Fruit fly (Drosophila melanogaster) whole organism, embryonic: ENCODE data around the gene Nup43.

Experiments
- Adf1 ChIP-seq: fragments of 200-800 bp; sonication (Bioruptor generic); IDR thresholded peaks from 2 replicates; pipeline ENCODE4 v1.3.6; 2022; ENCODE audit warnings: missing biosample characterization, missing genetic modification characterization
- BtbVII ChIP-seq: fragments of 200-800 bp; sonication (Bioruptor generic); optimal IDR thresholded peaks from 3 replicates; lab custom pipeline; 2017; ENCODE audit warnings: missing biosample characterization, mild to moderate bottlenecking, missing genetic modification characterization
- CG11093 ChIP-seq: fragments of 200-800 bp; sonication (Bioruptor generic); IDR thresholded peaks from 3 replicates; pipeline ENCODE4 v1.3.6; 2022; ENCODE audit warnings: missing biosample characterization, missing genetic modification characterization
- CG12104 ChIP-seq: fragments of 200-800 bp; sonication (Bioruptor generic); optimal IDR thresholded peaks from 3 replicates; lab custom pipeline; 2016; ENCODE audit warnings: missing biosample characterization, missing genetic modification characterization
- CG13123 ChIP-seq: fragments of 200-800 bp; sonication (Bioruptor generic); optimal IDR thresholded peaks from 2 replicates; lab custom pipeline; 2016; ENCODE audit warnings: missing biosample characterization, missing genetic modification characterization
- CG14014 ChIP-seq: fragments of 200-800 bp; sonication (Bioruptor generic); IDR thresholded peaks from 2 replicates; pipeline ENCODE4 v1.3.6; 2022; ENCODE audit warnings: missing biosample characterization, missing genetic modification characterization
- CG14860 ChIP-seq: fragments of 200-800 bp; sonication (Bioruptor generic); IDR thresholded peaks from 3 replicates; pipeline ENCODE4 v1.3.6; 2022; ENCODE audit warnings: missing biosample characterization, missing genetic modification characterization; ENCODE audit not compliant: partially characterized antibody
- CG16863 ChIP-seq: fragments of 200-800 bp; sonication (Bioruptor generic); optimal IDR thresholded peaks from 3 replicates; lab custom pipeline; 2016; ENCODE audit warnings: missing biosample characterization, missing genetic modification characterization
- CG17912 ChIP-seq: fragments of 200-800 bp; sonication (Bioruptor generic); optimal IDR thresholded peaks from 2 replicates; lab custom pipeline; 2018; ENCODE audit warnings: missing biosample characterization, mild to moderate bottlenecking, missing genetic modification characterization
- CG1792 ChIP-seq: fragments of 200-800 bp; sonication (Bioruptor generic); optimal IDR thresholded peaks from 2 replicates; lab custom pipeline; 2016; ENCODE audit warnings: missing biosample characterization, missing genetic modification characterization
- CG18764 ChIP-seq: fragments of 200-800 bp; sonication (Bioruptor generic); optimal IDR thresholded peaks from 3 replicates; lab custom pipeline; 2016; ENCODE audit warnings: missing biosample characterization, missing genetic modification characterization
- CG2712 ChIP-seq: fragments of 200-800 bp; optimal IDR thresholded peaks from 3 replicates; lab custom pipeline; 2019; ENCODE audit warnings: missing biosample characterization, mild to moderate bottlenecking, missing genetic modification characterization, moderate library complexity
- CG32772 ChIP-seq: fragments of 200-800 bp; sonication (Bioruptor generic); IDR thresholded peaks from 2 replicates; pipeline ENCODE4 v1.3.6; 2022; ENCODE audit warnings: missing biosample characterization, missing genetic modification characterization
- CG42726 ChIP-seq: fragments of 200-800 bp; sonication (Bioruptor generic); IDR thresholded peaks from 2 replicates; pipeline ENCODE4 v1.3.6; 2022; ENCODE audit warnings: missing biosample characterization, missing genetic modification characterization; ENCODE audit not compliant: partially characterized antibody
- CG4854 ChIP-seq: fragments of 200-800 bp; sonication (Bioruptor generic); optimal IDR thresholded peaks from 2 replicates; lab custom pipeline; 2016; ENCODE audit warnings: missing biosample characterization, missing genetic modification characterization, inconsistent platforms
- CG6654 ChIP-seq: fragments of 200-800 bp; sonication (Bioruptor generic); optimal IDR thresholded peaks from 2 replicates; lab custom pipeline; 2017; ENCODE audit warnings: missing biosample characterization, mild to moderate bottlenecking, missing genetic modification characterization
- CG7839 ChIP-seq: fragments of 200-800 bp; sonication (Bioruptor generic); optimal IDR thresholded peaks from 3 replicates; lab custom pipeline; 2018; ENCODE audit warnings: missing biosample characterization, mild to moderate bottlenecking, missing genetic modification characterization, moderate library complexity
- CG9437 ChIP-seq: fragments of 200-800 bp; sonication (Bioruptor generic); optimal IDR thresholded peaks from 2 replicates; lab custom pipeline; 2018; ENCODE audit warnings: missing biosample characterization, mild to moderate bottlenecking, missing genetic modification characterization
- Dfd ChIP-seq, 2 experiments: fragments of >200 bp; optimal IDR thresholded peaks; 2 replicates each; lab custom pipeline; 2017; ENCODE audit warnings: missing biosample characterization in 2 of 2, missing genetic modification characterization in 2 of 2
- Dip2 ChIP-seq: fragments of 200-800 bp; sonication (Bioruptor generic); IDR thresholded peaks from 2 replicates; pipeline ENCODE4 v1.3.6; 2022; ENCODE audit warnings: missing biosample characterization, missing genetic modification characterization
- Dref ChIP-seq: fragments of 200-800 bp; sonication (Bioruptor generic); IDR thresholded peaks from 2 replicates; pipeline ENCODE4 v1.3.6; 2022; ENCODE audit warnings: missing biosample characterization, missing genetic modification characterization
- Ets65A ChIP-seq: fragments of 200-800 bp; sonication (Bioruptor generic); peaks from one replicate; lab custom pipeline; 2016; ENCODE audit warnings: missing biosample characterization, missing genetic modification characterization
- HLHmδ ChIP-seq: fragments of 200-800 bp; sonication (Bioruptor generic); optimal IDR thresholded peaks from 2 replicates; lab custom pipeline; 2018; ENCODE audit warnings: missing biosample characterization, mild to moderate bottlenecking, missing genetic modification characterization, moderate library complexity
- Hmr ChIP-seq: fragments of 200-800 bp; sonication (Bioruptor generic); optimal IDR thresholded peaks from 3 replicates; lab custom pipeline; 2017; ENCODE audit warnings: mild to moderate bottlenecking, missing biosample characterization, missing genetic modification reagents, missing genetic modification characterization
- Nf-YC ChIP-seq: fragments of 200-800 bp; optimal IDR thresholded peaks from 3 replicates; lab custom pipeline; 2019; ENCODE audit warnings: missing biosample characterization, mild to moderate bottlenecking, missing genetic modification characterization, moderate library complexity
- Oaz ChIP-seq: fragments of 200-800 bp; sonication (Bioruptor generic); IDR thresholded peaks from 2 replicates; pipeline ENCODE4 v1.3.6; 2022; ENCODE audit warnings: missing biosample characterization, missing genetic modification characterization
- Ravus ChIP-seq: fragments of 200-800 bp; sonication (Bioruptor generic); IDR thresholded peaks from 2 replicates; pipeline ENCODE4 v1.3.6; 2022; ENCODE audit warnings: missing biosample characterization, missing genetic modification characterization
- Vsx1 ChIP-seq: fragments of 200-800 bp; sonication (Bioruptor generic); optimal IDR thresholded peaks from 2 replicates; lab custom pipeline; 2017; ENCODE audit warnings: missing biosample characterization, mild to moderate bottlenecking, missing genetic modification characterization, missing genetic modification reagents
- ase ChIP-seq: fragments of 200-800 bp; sonication (Bioruptor generic); IDR thresholded peaks from 3 replicates; pipeline ENCODE4 v1.3.6; 2022; ENCODE audit warnings: missing biosample characterization, missing genetic modification characterization
- bbx ChIP-seq: fragments of 200-800 bp; sonication (Bioruptor generic); IDR thresholded peaks from 2 replicates; pipeline ENCODE4 v1.3.6; 2022; ENCODE audit warnings: missing biosample characterization, missing genetic modification characterization; ENCODE audit not compliant: partially characterized antibody
- bowl ChIP-seq: fragments of 200-800 bp; sonication (Bioruptor generic); IDR thresholded peaks from 2 replicates; pipeline ENCODE4 v1.3.6; 2022; ENCODE audit warnings: missing biosample characterization, missing genetic modification characterization
- cg ChIP-seq: fragments of 200-800 bp; sonication (Bioruptor generic); optimal IDR thresholded peaks from 3 replicates; lab custom pipeline; 2019; ENCODE audit warnings: missing biosample characterization, mild to moderate bottlenecking, missing genetic modification characterization, moderate library complexity
- croc ChIP-seq: fragments of 200-800 bp; sonication (Bioruptor generic); conservative IDR thresholded peaks from 3 replicates; pipeline ENCODE4 v1.3.6; 2022; ENCODE audit warnings: missing biosample characterization, missing genetic modification characterization
- crol ChIP-seq: fragments of 200-800 bp; sonication (Bioruptor generic); IDR thresholded peaks from 2 replicates; pipeline ENCODE4 v1.3.6; 2022; ENCODE audit warnings: missing biosample characterization, missing genetic modification characterization
- da ChIP-seq: fragments of 200-800 bp; sonication (Bioruptor generic); optimal IDR thresholded peaks from 2 replicates; lab custom pipeline; 2016; ENCODE audit warnings: missing biosample characterization, missing genetic modification characterization
- eyg ChIP-seq: fragments of 200-800 bp; sonication (Bioruptor generic); optimal IDR thresholded peaks from 3 replicates; lab custom pipeline; 2016; ENCODE audit warnings: missing biosample characterization, missing genetic modification characterization
- fd102C ChIP-seq: fragments of 200-800 bp; sonication (Bioruptor generic); optimal IDR thresholded peaks from 2 replicates; lab custom pipeline; 2018; ENCODE audit warnings: missing biosample characterization, mild to moderate bottlenecking, missing genetic modification characterization, moderate library complexity
- pfk ChIP-seq: fragments of 200-800 bp; sonication (Bioruptor generic); optimal IDR thresholded peaks from 2 replicates; lab custom pipeline; 2018; ENCODE audit warnings: missing biosample characterization, mild to moderate bottlenecking, missing genetic modification characterization, moderate library complexity
- pros ChIP-seq: fragments of 200-800 bp; sonication (Bioruptor generic); optimal IDR thresholded peaks from 3 replicates; lab custom pipeline; 2019; ENCODE audit warnings: missing biosample characterization, mild to moderate bottlenecking, missing genetic modification characterization, moderate library complexity
- ranshi ChIP-seq: fragments of 200-800 bp; sonication (Bioruptor generic); IDR thresholded peaks from 2 replicates; pipeline ENCODE4 v1.3.6; 2022; ENCODE audit warnings: missing biosample characterization, missing genetic modification characterization
- sc ChIP-seq, 3 experiments: fragments of >200 bp in 2 of 3; fragments of 200-800 bp in 1 of 3; sonication (Bioruptor generic) in 1 of 3; optimal IDR thresholded peaks; 2 replicates in 2 of 3; 3 replicates in 1 of 3; lab custom pipeline; 2017; ENCODE audit warnings: mild to moderate bottlenecking in 1 of 3, missing biosample characterization in 1 of 3, missing genetic modification characterization in 1 of 3, missing genetic modification reagents in 1 of 3
- slbo ChIP-seq: fragments of 200-800 bp; sonication (Bioruptor generic); IDR thresholded peaks from 2 replicates; pipeline ENCODE4 v1.3.6; 2022; ENCODE audit warnings: missing biosample characterization, missing genetic modification characterization
- sna ChIP-seq: fragments of 200-800 bp; sonication (Bioruptor generic); IDR thresholded peaks from 2 replicates; pipeline ENCODE4 v1.3.6; 2022; ENCODE audit warnings: missing biosample characterization, missing genetic modification characterization; ENCODE audit not compliant: partially characterized antibody
- trem ChIP-seq: fragments of 200-800 bp; optimal IDR thresholded peaks from 3 replicates; lab custom pipeline; 2019; ENCODE audit warnings: missing biosample characterization, mild to moderate bottlenecking, missing genetic modification characterization, moderate library complexity
- tup ChIP-seq: fragments of 200-800 bp; sonication (Bioruptor generic); optimal IDR thresholded peaks from 2 replicates; lab custom pipeline; 2016; ENCODE audit warnings: missing biosample characterization, mild to moderate bottlenecking, missing genetic modification characterization, moderate library complexity
- yki ChIP-seq: fragments of >200 bp; optimal IDR thresholded peaks from 3 replicates; lab custom pipeline; 2018

Gene Nup43

dm6 chr3R:18372688-18373304 is 6.4 kb downstream of the Nup43 start, which contains the start of gene gl (continued):
- TF ChIP-seq tup (GFP tag; lab: Kevin White, UChicago) (no peak), trem (no peak), sc (optimal IDR thresholded peaks at IDR 0.05; lab: Kevin White, UChicago) (no peak), sc (GFP tag; optimal IDR thresholded peaks at IDR 0.05; lab: Kevin White, UChicago) (no peak), eyg (no peak), CG7839 (tag; lab: Kevin White, UChicago) (no peak), Dip2 (no peak), pros (GFP tag; lab: Kevin White, UChicago) (peak; percentile 23), Ets65A (GFP tag; lab: Kevin White, UChicago) (peak; percentile 56), Nf-YC (tag; lab: Kevin White, UChicago) (peak; percentile 95), HLHmδ (GFP tag; lab: Kevin White, UChicago) (no peak), Oaz (no peak), CG11093 (GFP tag; lab: Robert Waterston, UW) (no peak), Dref (no peak), Ravus (GFP tag; lab: Robert Waterston, UW) (no peak), sna (GFP tag; lab: Robert Waterston, UW) (no peak), CG9437 (no peak), yki (lab: Kevin White, UChicago) (no peak), ase (GFP tag; lab: Robert Waterston, UW) (no peak), CG32772 (no peak), CG17912 (no peak), slbo (GFP tag; lab: Robert Waterston, UW) (no peak), Vsx1 (no peak), Hmr (GFP tag; lab: Kevin White, UChicago) (no peak), CG42726 (0 out of 2 replicates have a peak, but pooled peaks have one; percentile 11), CG1792 (GFP tag; lab: Kevin White, UChicago) (no peak), ranshi (GFP tag; lab: Robert Waterston, UW) (no peak), CG12104 (no peak), CG13123 (GFP tag; lab: Kevin White, UChicago) (no peak), crol (GFP tag; lab: Robert Waterston, UW) (peak; percentile 60), CG2712 (tag; lab: Kevin White, UChicago) (no peak), fd102C (GFP tag; lab: Kevin White, UChicago) (no peak), bowl (no peak), Dfd (GFP tag; optimal IDR thresholded peaks at IDR 0.05; lab: Kevin White, UChicago) (no peak), CG14014 (GFP tag; lab: Robert Waterston, UW) (no peak), BtbVII (GFP tag; lab: Kevin White, UChicago) (no peak), CG14860 (no peak), CG18764 (GFP tag; lab: Kevin White, UChicago) (no peak), croc (no peak), pfk (GFP tag; lab: Kevin White, UChicago) (no peak), CG16863 (GFP tag; lab: Kevin White, UChicago) (no peak), bbx (no peak), Adf1 (no peak), da (no peak), CG4854 (no peak), CG6654 (GFP tag; lab: Kevin White, UChicago) (no peak), cg (GFP tag; lab: Kevin White, UChicago) (peak; percentile 24)
